Fruit fly (Drosophila melanogaster) whole organism, embryonic: ENCODE measurements around the gene CG2816.
A peak's percentile ranks its signal among the peaks of the same experiment; 100 is the strongest.

Experiments
- Atf-2 ChIP-seq: fragments of 200-800 bp; sonication (Bioruptor generic); optimal IDR thresholded peaks from 2 replicates; lab custom pipeline; 2016; ENCODE audit warnings: missing biosample characterization, missing genetic modification characterization
- Awh ChIP-seq: fragments of 200-800 bp; sonication (Bioruptor generic); IDR thresholded peaks from 2 replicates; pipeline ENCODE4, ENCODE4 v1.3.6; 2022; ENCODE audit warnings: missing biosample characterization, missing genetic modification characterization
- CG10366 ChIP-seq: fragments of 200-800 bp; sonication (Bioruptor generic); IDR thresholded peaks from 2 replicates; pipeline ENCODE4 v1.3.6; 2022; ENCODE audit warnings: missing biosample characterization, missing genetic modification characterization
- CG12659 ChIP-seq: fragments of 200-800 bp; sonication (Bioruptor generic); optimal IDR thresholded peaks from 3 replicates; lab custom pipeline; 2017; ENCODE audit warnings: mild to moderate bottlenecking, missing biosample characterization, missing genetic modification reagents, missing genetic modification characterization
- CG13296 ChIP-seq: fragments of 200-800 bp; sonication (Bioruptor generic); optimal IDR thresholded peaks from 3 replicates; lab custom pipeline; 2018; ENCODE audit warnings: missing biosample characterization, mild to moderate bottlenecking, missing genetic modification characterization
- CG16815 ChIP-seq: fragments of 200-800 bp; sonication (Bioruptor generic); optimal IDR thresholded peaks from 3 replicates; lab custom pipeline; 2017; ENCODE audit warnings: missing biosample characterization, mild to moderate bottlenecking, missing genetic modification characterization
- CG16863 ChIP-seq: fragments of 200-800 bp; sonication (Bioruptor generic); optimal IDR thresholded peaks from 3 replicates; lab custom pipeline; 2016; ENCODE audit warnings: missing biosample characterization, missing genetic modification characterization
- CG34376 ChIP-seq: fragments of 200-800 bp; sonication (Bioruptor generic); optimal IDR thresholded peaks from 2 replicates; lab custom pipeline; 2018; ENCODE audit warnings: missing biosample characterization, mild to moderate bottlenecking, missing genetic modification characterization
- CG3995 ChIP-seq: fragments of 200-800 bp; sonication (Bioruptor generic); optimal IDR thresholded peaks from 3 replicates; lab custom pipeline; 2016; ENCODE audit warnings: missing biosample characterization, missing genetic modification characterization
- CG6683 ChIP-seq: fragments of 200-800 bp; sonication (Bioruptor generic); optimal IDR thresholded peaks from 2 replicates; lab custom pipeline; 2017; ENCODE audit warnings: missing biosample characterization, mild to moderate bottlenecking, missing genetic modification characterization, missing genetic modification reagents
- CG6765 ChIP-seq: fragments of 200-800 bp; sonication (Bioruptor generic); optimal IDR thresholded peaks from 3 replicates; lab custom pipeline; 2017; ENCODE audit warnings: missing biosample characterization, mild to moderate bottlenecking, missing genetic modification characterization
- CG7271 ChIP-seq: fragments of 200-800 bp; sonication (Bioruptor generic); optimal IDR thresholded peaks from 2 replicates; lab custom pipeline; 2018; ENCODE audit warnings: missing biosample characterization, mild to moderate bottlenecking, missing genetic modification characterization, moderate library complexity
- CG8388 ChIP-seq: fragments of 200-800 bp; sonication (Bioruptor generic); optimal IDR thresholded peaks from 2 replicates; lab custom pipeline; 2019; ENCODE audit warnings: missing biosample characterization, mild to moderate bottlenecking, missing genetic modification characterization, moderate library complexity
- CG9215 ChIP-seq: fragments of 200-800 bp; sonication (Bioruptor generic); IDR thresholded peaks from 2 replicates; pipeline ENCODE4 v1.3.6; 2022; ENCODE audit warnings: missing biosample characterization, missing genetic modification characterization
- CG9876 ChIP-seq: fragments of 200-800 bp; sonication (Bioruptor generic); optimal IDR thresholded peaks from 2 replicates; lab custom pipeline; 2016; ENCODE audit warnings: missing biosample characterization, missing genetic modification characterization
- CG9932 ChIP-seq: fragments of 200-800 bp; sonication (Bioruptor generic); IDR thresholded peaks from 2 replicates; pipeline ENCODE4 v1.3.6; 2022; ENCODE audit warnings: missing biosample characterization, missing genetic modification characterization
- CHES-1-like ChIP-seq: fragments of 200-800 bp; sonication (Bioruptor generic); optimal IDR thresholded peaks from 2 replicates; lab custom pipeline; 2016; ENCODE audit warnings: missing biosample characterization, missing genetic modification characterization
- D19A ChIP-seq: fragments of 200-800 bp; optimal IDR thresholded peaks from 3 replicates; lab custom pipeline; 2019; ENCODE audit warnings: missing biosample characterization, mild to moderate bottlenecking, missing genetic modification characterization, moderate library complexity
- Dip2 ChIP-seq: fragments of 200-800 bp; sonication (Bioruptor generic); IDR thresholded peaks from 2 replicates; pipeline ENCODE4 v1.3.6; 2022; ENCODE audit warnings: missing biosample characterization, missing genetic modification characterization
- Doc2 ChIP-seq: fragments of 200-800 bp; sonication (Bioruptor generic); IDR thresholded peaks from 2 replicates; pipeline ENCODE4 v1.3.6; 2022; ENCODE audit warnings: missing biosample characterization, missing genetic modification characterization
- Drgx ChIP-seq: fragments of 200-800 bp; sonication (Bioruptor generic); IDR thresholded peaks from 2 replicates; pipeline ENCODE4 v1.3.6; 2022; ENCODE audit warnings: missing biosample characterization, missing genetic modification characterization
- Fer1 ChIP-seq: fragments of 200-800 bp; sonication (Bioruptor generic); optimal IDR thresholded peaks from 2 replicates; lab custom pipeline; 2017; ENCODE audit warnings: missing biosample characterization, mild to moderate bottlenecking, missing genetic modification characterization
- Fer2 ChIP-seq: fragments of 200-800 bp; sonication (Bioruptor generic); optimal IDR thresholded peaks from 2 replicates; lab custom pipeline; 2018; ENCODE audit warnings: missing biosample characterization, mild to moderate bottlenecking, missing genetic modification characterization, moderate library complexity
- H15 ChIP-seq: fragments of 200-800 bp; sonication (Bioruptor generic); IDR thresholded peaks from 3 replicates; pipeline ENCODE4 v1.3.6; 2022; ENCODE audit warnings: missing biosample characterization, missing genetic modification characterization
- Hsf ChIP-seq: fragments of 200-800 bp; sonication (Bioruptor generic); optimal IDR thresholded peaks from 3 replicates; lab custom pipeline; 2016; ENCODE audit warnings: missing biosample characterization, missing genetic modification characterization
- MESR4 ChIP-seq: fragments of 200-800 bp; sonication (Bioruptor generic); optimal IDR thresholded peaks from 2 replicates; lab custom pipeline; 2018; ENCODE audit warnings: missing biosample characterization, mild to moderate bottlenecking, missing genetic modification characterization, moderate library complexity
- Mes4 ChIP-seq: fragments of 200-800 bp; sonication (Bioruptor generic); optimal IDR thresholded peaks from 2 replicates; lab custom pipeline; 2016; ENCODE audit warnings: missing biosample characterization, missing genetic modification characterization
- Mrtf ChIP-seq: fragments of 200-800 bp; sonication (Bioruptor generic); IDR thresholded peaks from 3 replicates; pipeline ENCODE4 v1.3.6; 2022; ENCODE audit warnings: missing biosample characterization, missing genetic modification characterization
- Neu2 ChIP-seq: fragments of 200-800 bp; sonication (Bioruptor generic); optimal IDR thresholded peaks from 3 replicates; lab custom pipeline; 2016; ENCODE audit warnings: missing biosample characterization, missing genetic modification characterization, borderline replicate concordance
- Optix ChIP-seq: fragments of 200-800 bp; sonication (Bioruptor generic); IDR thresholded peaks from 3 replicates; pipeline ENCODE4 v1.3.6; 2022; ENCODE audit warnings: missing biosample characterization, missing genetic modification characterization
- Ssrp ChIP-seq: fragments of 200-800 bp; sonication (Bioruptor generic); optimal IDR thresholded peaks from 2 replicates; lab custom pipeline; 2018; ENCODE audit warnings: missing biosample characterization, mild to moderate bottlenecking, missing genetic modification characterization, moderate library complexity
- Xrp1 ChIP-seq: fragments of 200-800 bp; sonication (Bioruptor generic); IDR thresholded peaks from 2 replicates; pipeline ENCODE4 v1.3.6; 2022; ENCODE audit warnings: missing biosample characterization, missing genetic modification characterization
- abd-A ChIP-seq: fragments of 200-800 bp; sonication (Bioruptor generic); optimal IDR thresholded peaks from 3 replicates; lab custom pipeline; 2019; ENCODE audit warnings: missing biosample characterization, mild to moderate bottlenecking, missing genetic modification characterization, moderate library complexity
- chm ChIP-seq: fragments of 200-800 bp; sonication (Bioruptor generic); IDR thresholded peaks from 2 replicates; pipeline ENCODE4 v1.3.6; 2022; ENCODE audit warnings: missing biosample characterization, missing genetic modification characterization
- ci ChIP-seq: fragments of 200-800 bp; sonication (Bioruptor generic); IDR thresholded peaks from 3 replicates; pipeline ENCODE4 v1.3.6; 2022; ENCODE audit warnings: missing biosample characterization, missing genetic modification characterization
- crc ChIP-seq: fragments of 200-800 bp; sonication (Bioruptor generic); optimal IDR thresholded peaks from 2 replicates; lab custom pipeline; 2016; ENCODE audit warnings: missing biosample characterization, missing genetic modification characterization
- crp ChIP-seq, 2 experiments: fragments of 200-800 bp; sonication (Bioruptor generic); optimal IDR thresholded peaks; 2 replicates in 1 of 2; 3 replicates in 1 of 2; lab custom pipeline; 2017; ENCODE audit warnings: missing biosample characterization in 2 of 2, missing genetic modification characterization in 2 of 2, mild to moderate bottlenecking in 1 of 2, moderate library complexity in 1 of 2
- dmrt11E ChIP-seq: fragments of 200-800 bp; sonication (Bioruptor generic); optimal IDR thresholded peaks from 3 replicates; lab custom pipeline; 2018; ENCODE audit warnings: missing biosample characterization, mild to moderate bottlenecking, missing genetic modification characterization, moderate library complexity
- esg ChIP-seq: fragments of 200-800 bp; sonication (Bioruptor generic); conservative IDR thresholded peaks from 2 replicates; pipeline ENCODE4 v1.3.6; 2022; ENCODE audit warnings: missing biosample characterization, missing genetic modification characterization
- fd64A ChIP-seq: fragments of 200-800 bp; sonication (Bioruptor generic); optimal IDR thresholded peaks from 3 replicates; lab custom pipeline; 2018; ENCODE audit warnings: missing biosample characterization, mild to moderate bottlenecking, missing genetic modification characterization
- fd96Cb ChIP-seq: fragments of 200-800 bp; sonication (Bioruptor generic); optimal IDR thresholded peaks from 2 replicates; lab custom pipeline; 2018; ENCODE audit warnings: missing biosample characterization, mild to moderate bottlenecking, missing genetic modification characterization, moderate library complexity
- jumu ChIP-seq: fragments of 200-800 bp; sonication (Bioruptor generic); optimal IDR thresholded peaks from 3 replicates; lab custom pipeline; 2016; ENCODE audit warnings: missing biosample characterization, missing genetic modification characterization
- ken ChIP-seq: fragments of 200-800 bp; sonication (Bioruptor generic); IDR thresholded peaks from 3 replicates; pipeline ENCODE4 v1.3.6; 2022; ENCODE audit warnings: missing biosample characterization, missing genetic modification characterization
- kni ChIP-seq: fragments of 200-800 bp; sonication (Bioruptor generic); optimal IDR thresholded peaks from 3 replicates; lab custom pipeline; 2017; ENCODE audit warnings: mild to moderate bottlenecking, missing biosample characterization, missing genetic modification reagents, missing genetic modification characterization
- maf-S ChIP-seq: fragments of 200-800 bp; sonication (Bioruptor generic); optimal IDR thresholded peaks from 2 replicates; lab custom pipeline; 2016; ENCODE audit warnings: missing biosample characterization, missing genetic modification characterization
- mld ChIP-seq: fragments of 200-800 bp; sonication (Bioruptor generic); IDR thresholded peaks from 3 replicates; pipeline ENCODE4 v1.3.6; 2022; ENCODE audit warnings: missing biosample characterization, missing genetic modification characterization; ENCODE audit not compliant: partially characterized antibody
- nom ChIP-seq: fragments of 200-800 bp; sonication (Bioruptor generic); optimal IDR thresholded peaks from 2 replicates; lab custom pipeline; 2017; ENCODE audit warnings: missing biosample characterization, missing genetic modification characterization, mild to moderate bottlenecking, moderate library complexity, missing genetic modification reagents
- schlank ChIP-seq: fragments of 200-800 bp; sonication (Bioruptor generic); optimal IDR thresholded peaks from 2 replicates; lab custom pipeline; 2018; ENCODE audit warnings: missing biosample characterization, mild to moderate bottlenecking, missing genetic modification characterization
- stwl ChIP-seq: fragments of 200-800 bp; sonication (Bioruptor generic); optimal IDR thresholded peaks from 3 replicates; lab custom pipeline; 2018; ENCODE audit warnings: missing biosample characterization, mild to moderate bottlenecking, missing genetic modification characterization, moderate library complexity
- usp ChIP-seq: fragments of >200 bp; optimal IDR thresholded peaks from 2 replicates; lab custom pipeline; 2017; ENCODE audit warnings: missing biosample characterization, missing genetic modification characterization
- vfl ChIP-seq: fragments of 200-800 bp; sonication (Bioruptor generic); optimal IDR thresholded peaks from 2 replicates; lab custom pipeline; 2016; ENCODE audit warnings: missing biosample characterization, missing genetic modification characterization

CG2816 gene

DNA sequence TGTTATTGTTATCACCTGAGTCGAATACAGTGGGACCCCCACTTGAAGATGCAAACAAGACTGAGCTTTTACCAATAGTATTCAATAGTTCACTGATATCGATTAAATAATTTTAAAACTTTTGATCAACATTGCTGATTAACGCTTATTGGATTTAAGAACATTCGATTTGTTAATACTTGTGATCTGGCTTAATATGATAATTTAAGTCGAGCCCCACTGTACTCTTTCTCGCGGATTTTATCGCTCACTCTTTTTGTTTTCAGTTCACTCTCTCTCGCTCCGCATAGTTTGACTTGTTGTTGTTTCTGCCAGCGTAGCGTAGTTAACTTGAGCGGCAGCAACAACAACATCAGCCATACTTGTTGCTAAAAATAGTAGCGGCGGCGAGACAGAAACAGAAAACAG lies 47.8 kb upstream of the CG2816 start (continued):
- peak; percentile 99 for TF ChIP-seq ci
- TF ChIP-seq CG10366 (GFP tag; lab: Robert Waterston, UW) = peak; percentile 98
- no peak for TF ChIP-seq usp (GFP tag; lab: Kevin White, UChicago)
- peak; percentile 97 for TF ChIP-seq Optix
- peak; percentile 88 for TF ChIP-seq Doc2 (GFP tag; lab: Robert Waterston, UW)
- TF ChIP-seq CG6765 = peak; percentile 97
- peak; percentile 97 for TF ChIP-seq Atf-2 (GFP tag; lab: Kevin White, UChicago)
- peak; percentile 97 for TF ChIP-seq Mrtf
- peak; percentile 98 for TF ChIP-seq Awh
- peak; percentile 98 for TF ChIP-seq CG13296 (GFP tag; lab: Kevin White, UChicago)
- peak; percentile 99 for TF ChIP-seq CG12659
- peak; percentile 99 for TF ChIP-seq Fer1 (GFP tag; lab: Kevin White, UChicago)
- peak; percentile 88 for TF ChIP-seq Neu2
- peak; percentile 97 for TF ChIP-seq CG9215 (GFP tag; lab: Robert Waterston, UW)
- peak; percentile 98 for TF ChIP-seq Ssrp (tag; lab: Kevin White, UChicago)
- TF ChIP-seq vfl (GFP tag; lab: Kevin White, UChicago) = peak; percentile 95
- peak; percentile 95 for TF ChIP-seq nom (GFP tag; lab: Kevin White, UChicago)
- peak; percentile 84 for TF ChIP-seq CG3995 (GFP tag; lab: Kevin White, UChicago)
- TF ChIP-seq Hsf (GFP tag; lab: Kevin White, UChicago) = peak; percentile 98
- TF ChIP-seq crc = peak; percentile 98
- TF ChIP-seq D19A = peak; percentile 96
- peak; percentile 96 for TF ChIP-seq maf-S (GFP tag; lab: Kevin White, UChicago)
- peak; percentile 65 for TF ChIP-seq stwl (tag; lab: Kevin White, UChicago)
- TF ChIP-seq Mes4 = peak; percentile 97
- TF ChIP-seq esg = peak; percentile 97
- TF ChIP-seq CG16863 = peak; percentile 98
- TF ChIP-seq dmrt11E (tag; lab: Kevin White, UChicago) = peak; percentile 97
- peak; percentile 96 for TF ChIP-seq abd-A (tag; lab: Kevin White, UChicago)
- TF ChIP-seq ken (GFP tag; lab: Robert Waterston, UW) = peak; percentile 98
- TF ChIP-seq CHES-1-like (GFP tag; lab: Kevin White, UChicago) = peak; percentile 98
- TF ChIP-seq schlank = peak; percentile 98
- peak; percentile 99 for TF ChIP-seq chm (GFP tag; lab: Robert Waterston, UW)
- TF ChIP-seq mld (GFP tag; lab: Robert Waterston, UW) = no peak
- peak; percentile 98 for TF ChIP-seq fd96Cb
- peak; percentile 98 for TF ChIP-seq fd64A (GFP tag; lab: Kevin White, UChicago)
- peak; percentile 90 for TF ChIP-seq CG7271
- TF ChIP-seq Xrp1 (GFP tag; lab: Robert Waterston, UW) = peak; percentile 99
- peak; percentile 97 for TF ChIP-seq kni (GFP tag; lab: Kevin White, UChicago)
- TF ChIP-seq Fer2 = peak; percentile 97
- TF ChIP-seq CG9932 (GFP tag; lab: Robert Waterston, UW) = peak; percentile 99
- peak; percentile 99 for TF ChIP-seq CG34376
- TF ChIP-seq CG6683 = peak; percentile 96
- peak; percentile 74 for TF ChIP-seq MESR4 (GFP tag; lab: Kevin White, UChicago)
- TF ChIP-seq H15 = peak; percentile 96
- TF ChIP-seq crp (GFP tag; optimal IDR thresholded peaks at IDR 0.05; lab: Kevin White, UChicago) = peak in 1 of 2 experiments; percentile 68
- peak; percentile 98 for TF ChIP-seq jumu
- TF ChIP-seq Drgx (GFP tag; lab: Robert Waterston, UW) = peak; percentile 100
- peak; percentile 96 for TF ChIP-seq CG16815
- peak; percentile 94 for TF ChIP-seq CG9876 (GFP tag; lab: Kevin White, UChicago)
- TF ChIP-seq CG8388 (GFP tag; lab: Kevin White, UChicago) = peak; percentile 99
- no peak; the same call in 1 of the 2 replicates for TF ChIP-seq Dip2 (GFP tag; lab: Robert Waterston, UW)
